Worm (Caenorhabditis elegans) whole organism, young adult: ENCODE measurements around the gene btb-2.

Experiments
- B0336.3 ChIP-seq: fragments of 200-800 bp; sonication (Bioruptor generic); IDR thresholded peaks from 2 replicates; pipeline ENCODE4 v1.3.6; 2022; ENCODE audit warnings: missing genetic modification characterization, missing compliant biosample characterization
- D2030.7 ChIP-seq: fragments of 200-800 bp; sonication (Bioruptor generic); IDR thresholded peaks from 2 replicates; pipeline ENCODE4 v1.3.6; 2022; ENCODE audit warnings: missing genetic modification reagents, missing genetic modification characterization, missing compliant biosample characterization
- F10E7.11 ChIP-seq: sonication (generic microtip); optimal IDR thresholded peaks from 2 replicates; lab custom pipeline; 2017; ENCODE audit warnings: mild to moderate bottlenecking, missing genetic modification characterization, moderate library complexity, missing compliant biosample characterization
- F23B12.7 ChIP-seq: sonication (generic microtip); optimal IDR thresholded peaks from 2 replicates; lab custom pipeline; 2017; ENCODE audit warnings: missing genetic modification characterization, mild to moderate bottlenecking, missing compliant biosample characterization, antibody characterized with exemption, moderate library complexity; ENCODE audit not compliant: insufficient read depth
- F33H1.4 ChIP-seq: fragments of 200-800 bp; sonication (Bioruptor generic); IDR thresholded peaks from 2 replicates; pipeline ENCODE4 v1.3.6; 2022; ENCODE audit warnings: missing genetic modification reagents, missing genetic modification characterization, missing compliant biosample characterization
- F39B2.1 ChIP-seq: fragments of 200-800 bp; sonication (Bioruptor generic); IDR thresholded peaks from 2 replicates; pipeline ENCODE4 v1.3.6; 2022; ENCODE audit warnings: missing genetic modification reagents, missing genetic modification characterization, missing compliant biosample characterization
- F57C9.4 ChIP-seq: sonication (generic microtip); optimal IDR thresholded peaks from 2 replicates; lab custom pipeline; 2017; ENCODE audit warnings: mild to moderate bottlenecking, missing genetic modification characterization, missing compliant biosample characterization
- K11D2.4 ChIP-seq: fragments of 200-800 bp; sonication (Bioruptor generic); IDR thresholded peaks from 2 replicates; pipeline ENCODE4 v1.3.6; 2022; ENCODE audit warnings: missing genetic modification reagents, missing genetic modification characterization, missing compliant biosample characterization
- Y53F4B.3 ChIP-seq: fragments of 200-800 bp; sonication (Bioruptor generic); IDR thresholded peaks from 2 replicates; pipeline ENCODE4 v1.3.6; 2022; ENCODE audit warnings: missing genetic modification reagents, missing genetic modification characterization, missing compliant biosample characterization
- Y56A3A.18 ChIP-seq: fragments of 200-800 bp; sonication (Bioruptor generic); IDR thresholded peaks from 2 replicates; pipeline ENCODE4 v1.3.6; 2022; ENCODE audit warnings: missing genetic modification reagents, missing genetic modification characterization, missing compliant biosample characterization
- akir-1 ChIP-seq: fragments of 200-800 bp; sonication (Bioruptor generic); optimal IDR thresholded peaks from 2 replicates; lab custom pipeline; 2018; ENCODE audit warnings: mild to moderate bottlenecking, missing genetic modification characterization, moderate library complexity, missing compliant biosample characterization
- ama-1 ChIP-seq, 3 experiments: fragments of 150-350 bp in 1 of 3; sonication (generic microtip) in 2 of 3; optimal IDR thresholded peaks; 2 replicates each; lab custom pipeline; 2014 to 2018; ENCODE audit warnings: missing biosample characterization in 2 of 3, missing genetic modification characterization in 2 of 3, missing genetic modification reagents in 2 of 3
- aptf-3 ChIP-seq: fragments of 200-800 bp; sonication (Bioruptor generic); IDR thresholded peaks from 2 replicates; pipeline ENCODE4 v1.3.6; 2022; ENCODE audit warnings: missing genetic modification characterization, missing compliant biosample characterization
- ccch-3 ChIP-seq: fragments of 200-800 bp; sonication (Bioruptor generic); optimal IDR thresholded peaks from 2 replicates; lab custom pipeline; 2018; ENCODE audit warnings: mild to moderate bottlenecking, missing genetic modification characterization, missing compliant biosample characterization
- ceh-100 ChIP-seq: fragments of 200-800 bp; sonication (Bioruptor generic); IDR thresholded peaks from 2 replicates; pipeline ENCODE4 v1.3.6; 2022; ENCODE audit warnings: missing genetic modification reagents, missing genetic modification characterization, missing compliant biosample characterization
- ceh-58 ChIP-seq: fragments of 200-800 bp; sonication (Bioruptor generic); IDR thresholded peaks from 2 replicates; pipeline ENCODE4 v1.3.6; 2022; ENCODE audit warnings: missing genetic modification characterization, missing compliant biosample characterization
- chd-7 ChIP-seq: sonication (generic microtip); optimal IDR thresholded peaks from 2 replicates; lab custom pipeline; 2016; ENCODE audit warnings: mild to moderate bottlenecking, missing genetic modification characterization, moderate library complexity, missing compliant biosample characterization
- die-1 ChIP-seq: sonication (generic microtip); optimal IDR thresholded peaks from 2 replicates; lab custom pipeline; 2016; ENCODE audit warnings: missing genotype, mild to moderate bottlenecking, missing genetic modification characterization, missing compliant biosample characterization
- efl-1 ChIP-seq: fragments of 150-350 bp; optimal IDR thresholded peaks from 2 replicates; lab custom pipeline; 2014; ENCODE audit warnings: missing biosample characterization, missing genetic modification reagents, missing genetic modification characterization
- egl-18 ChIP-seq: fragments of 200-800 bp; sonication (Bioruptor generic); IDR thresholded peaks from 2 replicates; pipeline ENCODE4 v1.3.6; 2022; ENCODE audit warnings: missing genetic modification reagents, missing genetic modification characterization, missing compliant biosample characterization
- hmg-1.2 ChIP-seq: fragments of 200-800 bp; sonication (Bioruptor generic); IDR thresholded peaks from 2 replicates; pipeline ENCODE4 v1.3.6; 2022; ENCODE audit warnings: missing genetic modification reagents, missing genetic modification characterization, missing compliant biosample characterization
- hmg-20 ChIP-seq: fragments of 200-800 bp; sonication (Bioruptor generic); IDR thresholded peaks from 2 replicates; pipeline ENCODE4 v1.3.6; 2022; ENCODE audit warnings: missing genetic modification reagents, missing genetic modification characterization, missing compliant biosample characterization
- let-607 ChIP-seq, 2 experiments: fragments of 200-800 bp in 1 of 2; sonication (Bioruptor generic) in 1 of 2; sonication (generic microtip) in 1 of 2; optimal IDR thresholded peaks; 2 replicates each; lab custom pipeline; 2016 to 2018; ENCODE audit warnings: mild to moderate bottlenecking in 2 of 2, missing compliant biosample characterization in 2 of 2, missing genetic modification characterization in 2 of 2, moderate library complexity in 2 of 2, missing genotype in 1 of 2
- lin-35 ChIP-seq, 3 experiments: fragments of 150-350 bp in 2 of 3; sonication (generic microtip) in 1 of 3; optimal IDR thresholded peaks; 2 replicates each; lab custom pipeline; 2014 to 2018; ENCODE audit warnings: missing biosample characterization in 3 of 3, missing genetic modification characterization in 3 of 3, missing genetic modification reagents in 3 of 3
- lir-1 ChIP-seq: fragments of 200-800 bp; sonication (Bioruptor generic); conservative IDR thresholded peaks from 2 replicates; pipeline ENCODE4 v1.3.6; 2022; ENCODE audit warnings: missing genetic modification reagents, missing genetic modification characterization, missing compliant biosample characterization
- lsy-27 ChIP-seq: sonication (generic microtip); optimal IDR thresholded peaks from 2 replicates; lab custom pipeline; 2017; ENCODE audit warnings: missing genetic modification characterization, mild to moderate bottlenecking, missing compliant biosample characterization, antibody characterized with exemption, missing genotype, borderline replicate concordance; ENCODE audit not compliant: insufficient read depth
- madf-3 ChIP-seq: fragments of 200-800 bp; sonication (Bioruptor generic); IDR thresholded peaks from 2 replicates; pipeline ENCODE4 v1.3.6; 2022; ENCODE audit warnings: missing genetic modification reagents, missing genetic modification characterization, missing compliant biosample characterization
- nhr-120 ChIP-seq: fragments of 200-800 bp; sonication (Bioruptor generic); IDR thresholded peaks from 2 replicates; pipeline ENCODE4 v1.3.6; 2022; ENCODE audit warnings: missing genetic modification characterization, missing compliant biosample characterization
- nhr-80 ChIP-seq: sonication (generic microtip); optimal IDR thresholded peaks from 2 replicates; lab custom pipeline; 2016; ENCODE audit warnings: missing genetic modification characterization, missing compliant biosample characterization
- pbrm-1 ChIP-seq: fragments of 200-800 bp; sonication (Bioruptor generic); IDR thresholded peaks from 2 replicates; pipeline ENCODE4 v1.3.6; 2022; ENCODE audit warnings: missing genetic modification reagents, missing genetic modification characterization, missing compliant biosample characterization
- rcor-1 ChIP-seq: fragments of 200-800 bp; sonication (Bioruptor generic); IDR thresholded peaks from 2 replicates; pipeline ENCODE4 v1.3.6; 2022; ENCODE audit warnings: missing genetic modification reagents, missing genetic modification characterization, missing compliant biosample characterization
- rec-8 ChIP-seq, 2 experiments: sonication (generic microtip); optimal IDR thresholded peaks; 2 replicates each; lab custom pipeline; 2016; ENCODE audit warnings: mild to moderate bottlenecking in 2 of 2, missing genetic modification characterization in 2 of 2, missing genetic modification reagents in 2 of 2, missing genotype in 2 of 2, missing biosample characterization in 1 of 2, missing compliant biosample characterization in 1 of 2, moderate library complexity in 1 of 2
- repo-1 ChIP-seq: sonication (generic microtip); optimal IDR thresholded peaks from 2 replicates; lab custom pipeline; 2017; ENCODE audit warnings: mild to moderate bottlenecking, missing genetic modification characterization, missing compliant biosample characterization
- snpc-1.3 ChIP-seq: sonication (generic microtip); optimal IDR thresholded peaks from 2 replicates; lab custom pipeline; 2017; ENCODE audit warnings: missing genetic modification characterization, mild to moderate bottlenecking, missing compliant biosample characterization, antibody characterized with exemption, moderate library complexity, missing genotype, missing genetic modification reagents; ENCODE audit not compliant: insufficient read depth
- tbx-9 ChIP-seq: sonication (generic microtip); optimal IDR thresholded peaks from 2 replicates; lab custom pipeline; 2016; ENCODE audit warnings: borderline replicate concordance, missing genetic modification characterization, inconsistent platforms, missing compliant biosample characterization
- tlf-1 ChIP-seq: fragments of 200-800 bp; sonication (Bioruptor generic); optimal IDR thresholded peaks from 2 replicates; lab custom pipeline; 2018; ENCODE audit warnings: mild to moderate bottlenecking, missing genetic modification characterization, missing compliant biosample characterization
- unc-130 ChIP-seq: sonication (generic microtip); optimal IDR thresholded peaks from 2 replicates; lab custom pipeline; 2016; ENCODE audit warnings: missing genetic modification reagents, missing genetic modification characterization, missing compliant biosample characterization
- unc-62 ChIP-seq: fragments of 150-350 bp; optimal IDR thresholded peaks from 2 replicates; lab custom pipeline; 2014; ENCODE audit warnings: missing biosample characterization, missing genetic modification reagents, missing genetic modification characterization
- zim-3 ChIP-seq: sonication (generic microtip); optimal IDR thresholded peaks from 2 replicates; lab custom pipeline; 2017; ENCODE audit warnings: mild to moderate bottlenecking, missing genetic modification characterization, moderate library complexity, missing compliant biosample characterization
- ztf-26 ChIP-seq: sonication (generic microtip); optimal IDR thresholded peaks from 2 replicates; lab custom pipeline; 2017; ENCODE audit warnings: missing genetic modification characterization, missing compliant biosample characterization

btb-2 gene

DNA sequence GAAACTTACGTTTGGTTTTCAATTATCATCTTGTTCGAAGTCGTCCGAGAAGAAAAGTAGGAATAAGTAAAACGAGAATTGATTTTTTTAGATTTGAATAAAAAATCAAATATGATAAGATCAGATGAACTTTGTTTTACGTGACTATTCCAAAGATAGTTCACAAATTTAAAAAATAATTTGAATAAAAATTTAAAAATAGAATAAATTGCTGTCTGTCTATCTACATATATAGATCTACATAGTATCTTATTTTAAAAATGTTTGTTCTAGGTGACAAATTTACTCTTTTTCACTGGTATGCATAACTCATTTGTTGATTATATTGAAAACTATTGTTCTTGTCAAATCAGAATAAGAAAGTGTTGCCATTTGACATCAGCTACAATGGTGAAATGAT, 13.8 kb upstream of the btb-2 start, which contains the start of gene F58F12.2:
F58F12.2 (minus strand) TSS at position 101 of the 400 bp plus-strand sequence.
- no peak for TF ChIP-seq lir-1 (GFP tag; lab: Robert Waterston, UW)
- no peak for TF ChIP-seq B0336.3 (GFP tag; lab: Robert Waterston, UW)
- no peak for TF ChIP-seq F10E7.11 (tag; lab: Kevin White, UChicago)
- TF ChIP-seq rcor-1 (GFP tag; lab: Robert Waterston, UW) = no peak
- TF ChIP-seq F39B2.1 = no peak
- no peak for TF ChIP-seq ceh-100
- no peak for TF ChIP-seq ama-1 (optimal IDR thresholded peaks at IDR 0.05; lab: Kevin White, UChicago)
- no peak for TF ChIP-seq ama-1 (GFP tag; optimal IDR thresholded peaks at IDR 0.05; lab: Kevin White, UChicago)
- TF ChIP-seq unc-130 = no peak
- TF ChIP-seq, all 124 proteins: peak for 0

DNA sequence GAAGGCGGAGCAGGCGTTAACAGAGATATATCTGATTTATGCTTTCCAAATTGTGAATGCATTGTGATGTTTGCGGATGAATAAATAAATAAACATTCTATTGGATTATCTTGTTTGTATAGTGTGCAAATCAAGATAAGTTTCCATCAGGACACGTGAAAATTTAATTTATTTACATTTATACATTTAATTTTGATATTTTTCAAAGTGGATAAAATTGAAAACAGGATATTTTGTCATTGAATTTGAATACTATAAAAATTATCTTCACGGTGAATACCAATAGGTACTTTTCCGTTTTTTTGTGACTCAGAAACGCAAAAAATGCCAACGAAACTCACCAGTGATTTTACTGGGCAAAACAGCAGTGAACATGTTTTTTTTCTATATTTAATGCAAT, 10.6 kb upstream of the btb-2 start, which contains the start of gene F58F12.3:
F58F12.3 (minus strand) TSS at position 101 of the 400 bp plus-strand sequence.
- TF ChIP-seq F33H1.4 (GFP tag; lab: Robert Waterston, UW) (no peak), ccch-3 (GFP tag; lab: Kevin White, UChicago) (no peak), lsy-27 (tag; lab: Kevin White, UChicago) (no peak), rcor-1 (GFP tag; lab: Robert Waterston, UW) (no peak), tlf-1 (GFP tag; lab: Kevin White, UChicago) (no peak), ztf-26 (no peak), aptf-3 (no peak), akir-1 (GFP tag; lab: Kevin White, UChicago) (no peak), efl-1 (no peak)

DNA sequence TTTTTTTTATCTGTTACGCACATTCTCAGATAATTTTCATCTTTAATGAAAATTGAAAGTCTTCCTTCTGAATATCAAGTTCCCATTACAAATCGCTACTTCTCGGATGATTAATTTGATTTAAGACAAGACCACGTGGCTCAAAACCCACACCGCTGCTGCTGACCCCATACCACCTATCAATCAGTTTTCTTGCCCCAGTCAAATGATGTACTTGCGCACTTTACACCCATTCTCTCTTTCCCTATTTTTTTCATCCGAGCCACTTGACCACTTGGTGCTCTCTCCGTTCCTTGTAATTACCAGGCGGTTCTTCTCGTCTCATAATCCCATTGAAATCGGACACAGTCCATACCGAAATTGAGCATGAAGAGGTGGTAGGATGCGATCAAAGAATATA, 7.7 kb upstream of the btb-2 start:
- TF ChIP-seq lin-35 (GFP tag; optimal IDR thresholded peaks at IDR 0.05; lab: Kevin White, UChicago) (no peak), pbrm-1 (GFP tag; lab: Robert Waterston, UW) (no peak), aptf-3 (no peak), hmg-20 (GFP tag; lab: Robert Waterston, UW) (no peak), egl-18 (GFP tag; lab: Robert Waterston, UW) (no peak), tbx-9 (tag; lab: Kevin White, UChicago) (no peak), madf-3 (no peak), ceh-58 (GFP tag; lab: Robert Waterston, UW) (no peak), zim-3 (no peak), efl-1 (no peak), F57C9.4 (tag; lab: Kevin White, UChicago) (no peak), rec-8 (tag; optimal IDR thresholded peaks at IDR 0.05; lab: Kevin White, UChicago) (no peak), repo-1 (tag; lab: Kevin White, UChicago) (no peak), K11D2.4 (GFP tag; lab: Robert Waterston, UW) (no peak), hmg-1.2 (no peak), die-1 (tag; lab: Kevin White, UChicago) (no peak)

DNA sequence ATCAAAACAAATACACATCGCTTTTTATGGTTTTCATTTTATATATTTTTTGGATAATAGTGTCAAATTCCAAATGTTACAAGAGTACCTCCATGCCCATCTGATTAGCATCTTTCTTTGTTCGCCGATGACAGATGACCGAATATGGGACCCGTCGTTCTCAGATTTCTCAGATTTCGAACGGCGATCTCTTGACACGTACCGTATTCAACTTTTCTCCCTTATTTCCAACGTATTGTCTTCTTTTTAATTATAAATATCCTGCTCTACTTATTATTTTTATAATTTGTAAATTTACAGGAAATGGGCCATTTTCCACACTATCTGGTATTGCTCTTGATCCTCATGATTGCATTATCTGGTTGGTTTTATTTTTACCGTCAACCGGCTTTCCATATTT, 3.3 kb upstream of the btb-2 start, which contains the start of gene zig-10:
zig-10 (plus strand) TSS at position 301 of the 400 bp plus-strand sequence.
- TF ChIP-seq Y53F4B.3 (GFP tag; lab: Robert Waterston, UW) (no peak), ceh-100 (no peak), snpc-1.3 (no peak), chd-7 (no peak), nhr-120 (GFP tag; lab: Robert Waterston, UW) (no peak), nhr-80 (tag; lab: Kevin White, UChicago) (no peak), lir-1 (GFP tag; lab: Robert Waterston, UW) (no peak), Y56A3A.18 (GFP tag; lab: Robert Waterston, UW) (no peak), let-607 (tag; optimal IDR thresholded peaks at IDR 0.05; lab: Kevin White, UChicago) (no peak), F23B12.7 (no peak), D2030.7 (no peak), unc-62 (no peak), efl-1 (no peak)
